Fruit fly (Drosophila melanogaster) whole organism, prepupa: ENCODE results near the gene Nlg3.
A peak's percentile ranks its signal among the peaks of the same experiment; 100 is the strongest.

Experiments
- Blimp-1 ChIP-seq: fragments of 200-800 bp; sonication (Bioruptor generic); optimal IDR thresholded peaks from 3 replicates; lab custom pipeline; 2017; ENCODE audit warnings: missing biosample characterization, missing genetic modification characterization, mild to moderate bottlenecking, moderate library complexity, missing genetic modification reagents
- CG10631 ChIP-seq: fragments of 200-800 bp; sonication (Bioruptor generic); optimal IDR thresholded peaks from 2 replicates; lab custom pipeline; 2016; ENCODE audit warnings: missing biosample characterization, missing genetic modification characterization
- CG11294 ChIP-seq: fragments of 200-800 bp; sonication (Bioruptor generic); IDR thresholded peaks from 2 replicates; pipeline ENCODE4 v1.3.6; 2022; ENCODE audit warnings: missing biosample characterization, missing genetic modification characterization
- CG11762 ChIP-seq: fragments of 200-800 bp; sonication (Bioruptor generic); optimal IDR thresholded peaks from 3 replicates; lab custom pipeline; 2016; ENCODE audit warnings: missing biosample characterization, missing genetic modification characterization; ENCODE audit not compliant: insufficient read depth
- CG11902 ChIP-seq: fragments of 200-800 bp; sonication (Bioruptor generic); optimal IDR thresholded peaks from 3 replicates; lab custom pipeline; 2016; ENCODE audit warnings: missing biosample characterization, missing genetic modification characterization
- CG15336 ChIP-seq: fragments of 200-800 bp; sonication (Bioruptor generic); IDR thresholded peaks from 2 replicates; pipeline ENCODE4 v1.3.6; 2022; ENCODE audit warnings: missing biosample characterization, missing genetic modification characterization
- CG1621 ChIP-seq: fragments of 200-800 bp; sonication (Bioruptor generic); optimal IDR thresholded peaks from 3 replicates; lab custom pipeline; 2018; ENCODE audit warnings: missing biosample characterization, mild to moderate bottlenecking, missing genetic modification characterization
- CG16779 ChIP-seq: fragments of 200-800 bp; sonication (Bioruptor generic); optimal IDR thresholded peaks from 3 replicates; lab custom pipeline; 2017; ENCODE audit warnings: missing biosample characterization, mild to moderate bottlenecking, missing genetic modification characterization
- CG3032 ChIP-seq: fragments of 200-800 bp; optimal IDR thresholded peaks from 2 replicates; lab custom pipeline; 2019; ENCODE audit warnings: missing biosample characterization, mild to moderate bottlenecking, missing genetic modification characterization, moderate library complexity
- CG31627 ChIP-seq: fragments of 200-800 bp; sonication (Bioruptor generic); optimal IDR thresholded peaks from 3 replicates; lab custom pipeline; 2016; ENCODE audit warnings: missing biosample characterization, missing genetic modification characterization
- CG3919 ChIP-seq: fragments of 200-800 bp; sonication (Bioruptor generic); optimal IDR thresholded peaks from 3 replicates; lab custom pipeline; 2016; ENCODE audit warnings: missing biosample characterization, missing genetic modification characterization
- CG4318 ChIP-seq: fragments of 200-800 bp; sonication (Bioruptor generic); optimal IDR thresholded peaks from 3 replicates; lab custom pipeline; 2017; ENCODE audit warnings: missing biosample characterization, mild to moderate bottlenecking, missing genetic modification characterization
- CG6163 ChIP-seq: fragments of 200-800 bp; sonication (Bioruptor generic); IDR thresholded peaks from 3 replicates; pipeline ENCODE4 v1.3.6; 2022; ENCODE audit warnings: missing biosample characterization, missing genetic modification characterization
- CG6792 ChIP-seq: fragments of 200-800 bp; sonication (Bioruptor generic); optimal IDR thresholded peaks from 3 replicates; lab custom pipeline; 2016; ENCODE audit warnings: missing biosample characterization, missing genetic modification characterization
- CG6808 ChIP-seq: fragments of 200-800 bp; sonication (Bioruptor generic); optimal IDR thresholded peaks from 3 replicates; lab custom pipeline; 2017; ENCODE audit warnings: missing biosample characterization, missing genetic modification characterization, mild to moderate bottlenecking, moderate library complexity, missing genetic modification reagents
- CG8632 ChIP-seq: fragments of 200-800 bp; sonication (Bioruptor generic); optimal IDR thresholded peaks from 3 replicates; lab custom pipeline; 2016; ENCODE audit warnings: missing biosample characterization, missing genetic modification characterization
- Eip75B ChIP-seq: fragments of 200-800 bp; sonication (Bioruptor generic); optimal IDR thresholded peaks from 3 replicates; lab custom pipeline; 2016; ENCODE audit warnings: missing biosample characterization, missing genetic modification characterization
- Eip78C ChIP-seq: fragments of 200-800 bp; sonication (Bioruptor generic); peaks from one replicate; lab custom pipeline; 2016; ENCODE audit warnings: missing biosample characterization, missing genetic modification characterization
- Ets21C ChIP-seq: fragments of 200-800 bp; sonication (Bioruptor generic); optimal IDR thresholded peaks from 3 replicates; lab custom pipeline; 2016; ENCODE audit warnings: missing biosample characterization, missing genetic modification characterization
- Ets96B ChIP-seq: fragments of 200-800 bp; optimal IDR thresholded peaks from 2 replicates; lab custom pipeline; 2019; ENCODE audit warnings: missing biosample characterization, mild to moderate bottlenecking, missing genetic modification characterization, moderate library complexity
- Gug ChIP-seq: fragments of 200-800 bp; sonication (Bioruptor generic); IDR thresholded peaks from 2 replicates; pipeline ENCODE4 v1.3.6; 2022; ENCODE audit warnings: missing biosample characterization, missing genetic modification characterization
- Hr38 ChIP-seq: sonication (Bioruptor generic); optimal IDR thresholded peaks from 2 replicates; lab custom pipeline; 2016; ENCODE audit warnings: missing biosample characterization, missing genetic modification characterization
- Hr4 ChIP-seq: fragments of 200-800 bp; sonication (Bioruptor generic); optimal IDR thresholded peaks from 3 replicates; lab custom pipeline; 2016; ENCODE audit warnings: missing biosample characterization, missing genetic modification characterization
- Lpt ChIP-seq: fragments of 200-800 bp; sonication (Bioruptor generic); optimal IDR thresholded peaks from 3 replicates; lab custom pipeline; 2016; ENCODE audit warnings: missing biosample characterization, missing genetic modification characterization
- OdsH ChIP-seq: fragments of 200-800 bp; sonication (Bioruptor generic); optimal IDR thresholded peaks from 3 replicates; lab custom pipeline; 2016; ENCODE audit warnings: missing biosample characterization, missing genetic modification characterization
- Sox102F ChIP-seq: fragments of 200-800 bp; sonication (Bioruptor generic); optimal IDR thresholded peaks from 2 replicates; lab custom pipeline; 2016; ENCODE audit warnings: missing biosample characterization, mild to moderate bottlenecking, missing genetic modification characterization
- Sox15 ChIP-seq: fragments of 200-800 bp; sonication (Bioruptor generic); optimal IDR thresholded peaks from 3 replicates; lab custom pipeline; 2016; ENCODE audit warnings: missing biosample characterization, missing genetic modification characterization
- achi ChIP-seq: fragments of 200-800 bp; sonication (Bioruptor generic); optimal IDR thresholded peaks from 3 replicates; lab custom pipeline; 2016; ENCODE audit warnings: missing biosample characterization, missing genetic modification characterization
- acj6 ChIP-seq: fragments of 200-800 bp; sonication (Bioruptor generic); optimal IDR thresholded peaks from 3 replicates; lab custom pipeline; 2016; ENCODE audit warnings: missing biosample characterization, missing genetic modification characterization
- cyc ChIP-seq: fragments of 200-800 bp; sonication (Bioruptor generic); optimal IDR thresholded peaks from 3 replicates; lab custom pipeline; 2016; ENCODE audit warnings: missing biosample characterization, missing genetic modification characterization
- dac ChIP-seq: fragments of 200-800 bp; sonication (Bioruptor generic); optimal IDR thresholded peaks from 2 replicates; lab custom pipeline; 2017; ENCODE audit warnings: missing biosample characterization, mild to moderate bottlenecking, missing genetic modification characterization
- dsx ChIP-seq: fragments of 200-800 bp; optimal IDR thresholded peaks from 3 replicates; lab custom pipeline; 2019; ENCODE audit warnings: missing biosample characterization, mild to moderate bottlenecking, missing genetic modification characterization, moderate library complexity; ENCODE audit not compliant: poor library complexity, severe bottlenecking
- eg ChIP-seq: fragments of 200-800 bp; sonication (Bioruptor generic); IDR thresholded peaks from 3 replicates; pipeline ENCODE4 v1.3.6; 2022; ENCODE audit warnings: missing biosample characterization, missing genetic modification characterization
- esn ChIP-seq: fragments of 200-800 bp; sonication (Bioruptor generic); optimal IDR thresholded peaks from 2 replicates; lab custom pipeline; 2016; ENCODE audit warnings: missing biosample characterization, mild to moderate bottlenecking, missing genetic modification characterization, moderate library complexity
- fd59A ChIP-seq: fragments of 200-800 bp; sonication (Bioruptor generic); optimal IDR thresholded peaks from 2 replicates; lab custom pipeline; 2017; ENCODE audit warnings: missing biosample characterization, mild to moderate bottlenecking, missing genetic modification characterization, missing genetic modification reagents
- fkh ChIP-seq: fragments of 200-800 bp; sonication (Bioruptor generic); optimal IDR thresholded peaks from 3 replicates; lab custom pipeline; 2017; ENCODE audit warnings: missing biosample characterization, mild to moderate bottlenecking, missing genetic modification characterization, moderate library complexity
- lz ChIP-seq: fragments of 200-800 bp; sonication (Bioruptor generic); optimal IDR thresholded peaks from 3 replicates; lab custom pipeline; 2016; ENCODE audit warnings: missing biosample characterization, missing genetic modification characterization
- net ChIP-seq: fragments of 200-800 bp; sonication (Bioruptor generic); optimal IDR thresholded peaks from 3 replicates; lab custom pipeline; 2016; ENCODE audit warnings: missing biosample characterization, missing genetic modification characterization
- pdm3 ChIP-seq: fragments of 200-800 bp; sonication (Bioruptor generic); optimal IDR thresholded peaks from 3 replicates; lab custom pipeline; 2016; ENCODE audit warnings: missing biosample characterization, missing genetic modification characterization
- salr ChIP-seq, 2 experiments: fragments of 200-800 bp; sonication (Bioruptor generic); optimal IDR thresholded peaks; 3 replicates each; lab custom pipeline; 2016 to 2018; ENCODE audit warnings: missing biosample characterization in 2 of 2, missing genetic modification characterization in 2 of 2, mild to moderate bottlenecking in 1 of 2
- ss ChIP-seq, 2 experiments: fragments of 200-800 bp; sonication (Bioruptor generic); optimal IDR thresholded peaks; 2 replicates in 1 of 2; 3 replicates in 1 of 2; lab custom pipeline; 2017 to 2018; ENCODE audit warnings: mild to moderate bottlenecking in 2 of 2, missing biosample characterization in 2 of 2, missing genetic modification characterization in 2 of 2, moderate library complexity in 1 of 2
- svp ChIP-seq: fragments of 200-800 bp; sonication (Bioruptor generic); peaks from one replicate; lab custom pipeline; 2016; ENCODE audit warnings: missing biosample characterization, missing genetic modification characterization
- vri ChIP-seq: fragments of 200-800 bp; sonication (Bioruptor generic); optimal IDR thresholded peaks from 3 replicates; lab custom pipeline; 2016; ENCODE audit warnings: missing biosample characterization, mild to moderate bottlenecking, missing genetic modification characterization

Nlg3 gene

dm6 chr3R:7639381-7639780 is at the start of gene Nlg3:
Gene Nlg3, minus strand, starts transcription at chr3R:7639434.
- TF ChIP-seq Hr4 (GFP tag; lab: Kevin White, UChicago) = no peak
- no peak for TF ChIP-seq Ets21C (GFP tag; lab: Kevin White, UChicago)
- no peak for TF ChIP-seq CG15336
- no peak for TF ChIP-seq Gug
- TF ChIP-seq CG3919 (GFP tag; lab: Kevin White, UChicago) = no peak
- no peak for TF ChIP-seq net
- TF ChIP-seq dsx = no peak
- TF ChIP-seq dac (GFP tag; lab: Kevin White, UChicago) = no peak
- TF ChIP-seq vri = no peak
- TF ChIP-seq Blimp-1 (GFP tag; lab: Kevin White, UChicago) = no peak
- TF ChIP-seq CG6808 (GFP tag; lab: Kevin White, UChicago) = no peak
- TF ChIP-seq fkh (GFP tag; lab: Kevin White, UChicago) = no peak
- no peak for TF ChIP-seq Eip75B (GFP tag; lab: Kevin White, UChicago)
- no peak for TF ChIP-seq Ets96B (tag; lab: Kevin White, UChicago)
- TF ChIP-seq CG11762 = no peak
- no peak for TF ChIP-seq CG11294
- no peak for TF ChIP-seq pdm3 (GFP tag; lab: Kevin White, UChicago)
- TF ChIP-seq CG1621 = no peak
- TF ChIP-seq Sox102F = no peak
- TF ChIP-seq Sox15 (GFP tag; lab: Kevin White, UChicago) = no peak
- TF ChIP-seq, all 60 proteins: peak for 0

- peak; percentile 43 for TF ChIP-seq svp (GFP tag; lab: Kevin White, UChicago)
- no peak for TF ChIP-seq pdm3 (GFP tag; lab: Kevin White, UChicago)
Measured at dm6 chr3R:7686844-7687243, 47.6 kb upstream of the Nlg3 start.

- TF ChIP-seq CG11294 (no peak), lz (GFP tag; lab: Kevin White, UChicago) (no peak), CG15336 (no peak), Blimp-1 (GFP tag; lab: Kevin White, UChicago) (no peak), Gug (no peak), pdm3 (GFP tag; lab: Kevin White, UChicago) (no peak), Hr38 (GFP tag; lab: Kevin White, UChicago) (no peak)
- TF ChIP-seq, all 60 proteins: peak for 0
Measured at dm6 chr3R:7667843-7668242, 28.6 kb upstream of the Nlg3 start.

DNA sequence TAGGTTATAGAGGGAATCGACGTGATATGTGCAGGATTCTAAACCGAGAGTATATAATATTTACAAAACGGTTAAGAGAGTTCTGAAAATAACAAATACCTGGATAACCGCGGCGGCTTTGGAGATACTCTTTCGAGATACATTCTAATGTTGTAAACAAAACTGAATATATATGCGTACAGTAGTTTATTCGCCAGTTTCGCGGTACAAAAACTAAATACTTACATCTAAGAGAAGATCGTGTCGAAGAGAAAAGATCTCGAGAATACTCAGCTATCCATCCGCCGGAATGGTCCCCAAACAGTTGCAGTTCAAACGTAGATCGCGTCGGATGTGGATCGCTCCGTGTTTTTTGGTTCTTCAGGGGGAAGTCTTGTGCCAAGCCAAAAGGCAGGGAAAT is 18.7 kb upstream of the Nlg3 start, which contains the start of gene Nlg1:
Gene Nlg1 (plus strand): TSS at position 301 of the 400 bp plus-strand sequence.
- TF ChIP-seq CG6163 (GFP tag; lab: Robert Waterston, UW) (no peak), dsx (no peak), Lpt (GFP tag; lab: Kevin White, UChicago) (no peak), eg (GFP tag; lab: Robert Waterston, UW) (no peak), CG8632 (GFP tag; lab: Kevin White, UChicago) (no peak), Eip78C (no peak), CG31627 (GFP tag; lab: Kevin White, UChicago) (no peak), OdsH (no peak), CG16779 (no peak), cyc (GFP tag; lab: Kevin White, UChicago) (no peak), acj6 (no peak), Blimp-1 (GFP tag; lab: Kevin White, UChicago) (no peak)

DNA sequence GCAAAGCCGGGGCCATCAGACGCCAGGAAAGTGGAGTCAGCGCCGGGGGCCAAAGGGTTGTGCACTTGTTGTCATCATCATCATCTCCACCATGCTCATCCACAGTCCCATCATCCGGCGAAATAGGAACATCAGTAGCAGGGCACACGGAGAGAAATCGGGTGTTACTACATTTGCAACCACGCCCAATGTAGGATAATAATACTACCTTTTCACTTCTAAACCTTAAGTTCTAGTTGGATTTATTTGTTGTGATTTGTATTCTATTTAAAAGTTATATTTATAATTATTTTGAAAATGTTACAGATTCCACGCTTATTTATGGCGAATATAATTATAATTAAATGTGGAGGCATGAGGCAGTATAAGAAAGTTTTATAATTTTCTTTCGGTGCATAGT is 11.7 kb upstream of the Nlg3 start:
- TF ChIP-seq Ets21C (GFP tag; lab: Kevin White, UChicago) (no peak), CG10631 (peak; percentile 66), pdm3 (GFP tag; lab: Kevin White, UChicago) (peak; percentile 26), Hr38 (GFP tag; lab: Kevin White, UChicago) (no peak), CG1621 (peak; percentile 27), acj6 (peak; percentile 32), CG16779 (peak; percentile 48), CG11762 (peak; percentile 5), OdsH (peak; percentile 51), achi (peak; percentile 53), CG6792 (GFP tag; lab: Kevin White, UChicago) (peak; percentile 5), salr (GFP tag; optimal IDR thresholded peaks at IDR 0.05; lab: Kevin White, UChicago) (peak in 1 of 2 experiments; percentile 62), esn (no peak), Hr4 (GFP tag; lab: Kevin White, UChicago) (peak; percentile 45), svp (GFP tag; lab: Kevin White, UChicago) (peak; percentile 51), CG6163 (GFP tag; lab: Robert Waterston, UW) (no peak), CG11902 (GFP tag; lab: Kevin White, UChicago) (no peak), ss (GFP tag; optimal IDR thresholded peaks at IDR 0.05; lab: Kevin White, UChicago) (peak; percentile 30 to 64), CG6808 (GFP tag; lab: Kevin White, UChicago) (peak; percentile 59), fd59A (peak; percentile 54), CG3032 (tag; lab: Kevin White, UChicago) (peak; percentile 70), CG4318 (peak; percentile 44), CG31627 (GFP tag; lab: Kevin White, UChicago) (no peak)
